Worm (Caenorhabditis elegans): Measurements from ENCODE around the gene srd-18.

DNA sequence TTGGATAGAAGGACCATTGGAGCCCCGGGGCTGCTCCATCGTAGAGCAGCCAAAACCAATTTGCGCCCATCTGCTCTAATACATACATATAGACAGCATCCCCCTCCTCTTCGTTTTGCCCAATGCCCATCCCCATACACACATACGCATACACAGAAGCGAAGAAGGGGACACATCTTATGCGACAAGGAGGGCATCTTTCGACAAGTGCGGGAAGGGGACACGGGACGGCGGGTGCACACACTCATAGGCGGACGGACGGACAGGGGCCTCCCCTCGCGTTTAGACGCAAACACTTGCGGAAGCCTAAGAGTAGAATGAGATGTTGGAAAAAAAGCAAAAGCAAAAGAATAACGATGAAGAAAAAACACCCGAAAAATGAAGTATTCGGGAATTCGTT, 30.2 kb downstream of the srd-18 start:
- TF ChIP-seq aly-2 (tag; optimal IDR thresholded peaks at IDR 0.05): no peak
- no peak for TF ChIP-seq ama-1 (optimal IDR thresholded peaks at IDR 0.05)
- no peak for TF ChIP-seq elt-3 (tag; optimal IDR thresholded peaks at IDR 0.05)
- TF ChIP-seq sea-2 (GFP tag; optimal IDR thresholded peaks at IDR 0.05): no peak
- no peak for TF ChIP-seq fkh-10 (GFP tag; optimal IDR thresholded peaks at IDR 0.05)
- no peak for TF ChIP-seq elt-2 (tag; optimal IDR thresholded peaks at IDR 0.05)
- TF ChIP-seq unc-62 (GFP tag; optimal IDR thresholded peaks at IDR 0.05): no peak
- TF ChIP-seq lin-39 (tag; optimal IDR thresholded peaks at IDR 0.05): peak; percentile 21
- no peak for TF ChIP-seq skn-1 (tag; optimal IDR thresholded peaks at IDR 0.05)
- TF ChIP-seq nhr-76 (tag; optimal IDR thresholded peaks at IDR 0.05): no peak
- no peak for TF ChIP-seq daf-12 (tag; optimal IDR thresholded peaks at IDR 0.05)
- TF ChIP-seq mml-1 (tag; optimal IDR thresholded peaks at IDR 0.05): no peak
- no peak for TF ChIP-seq ceh-9 (tag; optimal IDR thresholded peaks at IDR 0.05)

Measured in whole organism, L3 larva.